Fruit fly (Drosophila melanogaster) whole organism, embryonic: ENCODE results near the gene SmydA-9.

Experiments
- ATbp ChIP-seq: fragments of 200-800 bp; sonication (Bioruptor generic); optimal IDR thresholded peaks from 2 replicates; lab custom pipeline; 2017; ENCODE audit warnings: missing biosample characterization, mild to moderate bottlenecking, missing genetic modification characterization, missing genetic modification reagents
- Atf6 ChIP-seq: fragments of 200-800 bp; sonication (Bioruptor generic); IDR thresholded peaks from 2 replicates; pipeline ENCODE4 v1.3.6; 2022; ENCODE audit warnings: missing biosample characterization, missing genetic modification characterization
- BEAF-32 ChIP-seq: fragments of 200-800 bp; sonication (Bioruptor generic); optimal IDR thresholded peaks from 3 replicates; lab custom pipeline; 2017; ENCODE audit warnings: missing biosample characterization, missing genetic modification characterization, mild to moderate bottlenecking, moderate library complexity, missing genetic modification reagents
- Bgb ChIP-seq: fragments of 200-800 bp; sonication (Bioruptor generic); IDR thresholded peaks from 2 replicates; pipeline ENCODE4 v1.3.6; 2022; ENCODE audit warnings: missing biosample characterization, missing genetic modification characterization; ENCODE audit not compliant: partially characterized antibody
- CG10147 ChIP-seq: fragments of 200-800 bp; sonication (Bioruptor generic); optimal IDR thresholded peaks from 2 replicates; lab custom pipeline; 2019; ENCODE audit warnings: missing biosample characterization, mild to moderate bottlenecking, missing genetic modification characterization, moderate library complexity
- CG10267 ChIP-seq: fragments of 200-800 bp; sonication (Bioruptor generic); optimal IDR thresholded peaks from 2 replicates; lab custom pipeline; 2018; ENCODE audit warnings: missing biosample characterization, mild to moderate bottlenecking, missing genetic modification characterization, moderate library complexity
- CG11560 ChIP-seq: fragments of 200-800 bp; sonication (Bioruptor generic); IDR thresholded peaks from 3 replicates; pipeline ENCODE4 v1.3.6; 2022; ENCODE audit warnings: missing biosample characterization, missing genetic modification characterization
- CG13287 ChIP-seq: fragments of 200-800 bp; sonication (Bioruptor generic); IDR thresholded peaks from 2 replicates; pipeline ENCODE4 v1.3.6; 2022; ENCODE audit warnings: missing biosample characterization, missing genetic modification characterization; ENCODE audit not compliant: partially characterized antibody
- CG13624 ChIP-seq: fragments of 200-800 bp; sonication (Bioruptor generic); optimal IDR thresholded peaks from 2 replicates; lab custom pipeline; 2016; ENCODE audit warnings: missing biosample characterization, missing genetic modification characterization
- CG13894 ChIP-seq: fragments of 200-800 bp; sonication (Bioruptor generic); optimal IDR thresholded peaks from 3 replicates; lab custom pipeline; 2018; ENCODE audit warnings: missing biosample characterization, mild to moderate bottlenecking, missing genetic modification characterization, moderate library complexity
- CG17802 ChIP-seq: fragments of 200-800 bp; sonication (Bioruptor generic); optimal IDR thresholded peaks from 2 replicates; lab custom pipeline; 2018; ENCODE audit warnings: missing biosample characterization, mild to moderate bottlenecking, missing genetic modification characterization, moderate library complexity
- CG2116 ChIP-seq: fragments of 200-800 bp; sonication (Bioruptor generic); optimal IDR thresholded peaks from 3 replicates; lab custom pipeline; 2018; ENCODE audit warnings: missing biosample characterization, mild to moderate bottlenecking, missing genetic modification characterization
- CG31441 ChIP-seq: fragments of 200-800 bp; sonication (Bioruptor generic); IDR thresholded peaks from 2 replicates; pipeline ENCODE4 v1.3.6; 2022; ENCODE audit warnings: missing biosample characterization, missing genetic modification characterization
- CG32772 ChIP-seq: fragments of 200-800 bp; sonication (Bioruptor generic); IDR thresholded peaks from 2 replicates; pipeline ENCODE4 v1.3.6; 2022; ENCODE audit warnings: missing biosample characterization, missing genetic modification characterization
- CG3407 ChIP-seq: fragments of 200-800 bp; sonication (Bioruptor generic); optimal IDR thresholded peaks from 2 replicates; lab custom pipeline; 2018; ENCODE audit warnings: missing biosample characterization, mild to moderate bottlenecking, missing genetic modification characterization
- CG34224 ChIP-seq: fragments of 200-800 bp; sonication (Bioruptor generic); IDR thresholded peaks from 3 replicates; pipeline ENCODE4 v1.3.6; 2022; ENCODE audit warnings: missing biosample characterization, missing genetic modification characterization; ENCODE audit not compliant: partially characterized antibody
- CG34422 ChIP-seq: fragments of 200-800 bp; sonication (Bioruptor generic); IDR thresholded peaks from 3 replicates; pipeline ENCODE4 v1.3.6; 2022; ENCODE audit warnings: missing biosample characterization, missing genetic modification characterization
- CG3995 ChIP-seq: fragments of 200-800 bp; sonication (Bioruptor generic); optimal IDR thresholded peaks from 3 replicates; lab custom pipeline; 2016; ENCODE audit warnings: missing biosample characterization, missing genetic modification characterization
- CG42726 ChIP-seq: fragments of 200-800 bp; sonication (Bioruptor generic); IDR thresholded peaks from 2 replicates; pipeline ENCODE4 v1.3.6; 2022; ENCODE audit warnings: missing biosample characterization, missing genetic modification characterization; ENCODE audit not compliant: partially characterized antibody
- CG4424 ChIP-seq: fragments of 200-800 bp; sonication (Bioruptor generic); optimal IDR thresholded peaks from 3 replicates; lab custom pipeline; 2016; ENCODE audit warnings: missing biosample characterization, missing genetic modification characterization
- CG7372 ChIP-seq: fragments of 200-800 bp; sonication (Bioruptor generic); IDR thresholded peaks from 2 replicates; pipeline ENCODE4 v1.3.6; 2022; ENCODE audit warnings: missing biosample characterization, missing genetic modification characterization
- CG9727 ChIP-seq: fragments of 200-800 bp; sonication (Bioruptor generic); optimal IDR thresholded peaks from 3 replicates; lab custom pipeline; 2017; ENCODE audit warnings: missing biosample characterization, mild to moderate bottlenecking, missing genetic modification characterization
- CG9797 ChIP-seq: fragments of 200-800 bp; sonication (Bioruptor generic); optimal IDR thresholded peaks from 3 replicates; lab custom pipeline; 2018; ENCODE audit warnings: missing biosample characterization, mild to moderate bottlenecking, missing genetic modification characterization
- CG9817 ChIP-seq: fragments of 200-800 bp; sonication (Bioruptor generic); optimal IDR thresholded peaks from 2 replicates; lab custom pipeline; 2018; ENCODE audit warnings: missing biosample characterization, mild to moderate bottlenecking, missing genetic modification characterization, moderate library complexity
- Dll ChIP-seq: fragments of 200-800 bp; sonication (Bioruptor generic); IDR thresholded peaks from 4 replicates; pipeline ENCODE4 v1.3.6; 2022; ENCODE audit warnings: missing biosample characterization, missing genetic modification characterization; ENCODE audit not compliant: partially characterized antibody
- Dp ChIP-seq: fragments of 200-800 bp; sonication (Bioruptor generic); optimal IDR thresholded peaks from 2 replicates; lab custom pipeline; 2018; ENCODE audit warnings: missing biosample characterization, mild to moderate bottlenecking, missing genetic modification characterization, moderate library complexity
- E2f2 ChIP-seq: fragments of 200-800 bp; sonication (Bioruptor generic); IDR thresholded peaks from 2 replicates; pipeline ENCODE4 v1.3.6; 2022; ENCODE audit warnings: missing biosample characterization, missing genetic modification characterization
- MBD-R2 ChIP-seq: fragments of 200-800 bp; sonication (Bioruptor generic); IDR thresholded peaks from 2 replicates; pipeline ENCODE4 v1.3.6; 2022; ENCODE audit warnings: missing biosample characterization, missing genetic modification characterization
- Meics ChIP-seq: fragments of 200-800 bp; sonication (Bioruptor generic); optimal IDR thresholded peaks from 2 replicates; lab custom pipeline; 2017; ENCODE audit warnings: missing biosample characterization, mild to moderate bottlenecking, missing genetic modification characterization
- NC2β ChIP-seq: fragments of 200-800 bp; sonication (Bioruptor generic); optimal IDR thresholded peaks from 2 replicates; lab custom pipeline; 2016; ENCODE audit warnings: missing biosample characterization, missing genetic modification characterization
- Scr ChIP-seq: fragments of 200-800 bp; sonication (Bioruptor generic); IDR thresholded peaks from 2 replicates; pipeline ENCODE4 v1.3.6; 2022; ENCODE audit warnings: missing biosample characterization, missing genetic modification characterization; ENCODE audit not compliant: partially characterized antibody
- Side ChIP-seq: fragments of 200-800 bp; sonication (Bioruptor generic); optimal IDR thresholded peaks from 2 replicates; lab custom pipeline; 2016; ENCODE audit warnings: missing biosample characterization, missing genetic modification characterization
- Xrp1 ChIP-seq: fragments of 200-800 bp; sonication (Bioruptor generic); IDR thresholded peaks from 2 replicates; pipeline ENCODE4 v1.3.6; 2022; ENCODE audit warnings: missing biosample characterization, missing genetic modification characterization
- ash1 ChIP-seq: fragments of 200-800 bp; sonication (Bioruptor generic); optimal IDR thresholded peaks from 2 replicates; lab custom pipeline; 2018; ENCODE audit warnings: missing biosample characterization, mild to moderate bottlenecking, missing genetic modification characterization
- bigmax ChIP-seq: fragments of 200-800 bp; sonication (Bioruptor generic); optimal IDR thresholded peaks from 2 replicates; lab custom pipeline; 2018; ENCODE audit warnings: missing biosample characterization, mild to moderate bottlenecking, missing genetic modification characterization
- crp ChIP-seq, 2 experiments: fragments of 200-800 bp; sonication (Bioruptor generic); optimal IDR thresholded peaks; 2 replicates in 1 of 2; 3 replicates in 1 of 2; lab custom pipeline; 2017; ENCODE audit warnings: missing biosample characterization in 2 of 2, missing genetic modification characterization in 2 of 2, mild to moderate bottlenecking in 1 of 2, moderate library complexity in 1 of 2
- gcm ChIP-seq: fragments of 200-800 bp; sonication (Bioruptor generic); optimal IDR thresholded peaks from 2 replicates; lab custom pipeline; 2019; ENCODE audit warnings: missing biosample characterization, mild to moderate bottlenecking, missing genetic modification characterization, moderate library complexity
- gfzf ChIP-seq: fragments of 200-800 bp; sonication (Bioruptor generic); optimal IDR thresholded peaks from 2 replicates; lab custom pipeline; 2016; ENCODE audit warnings: missing biosample characterization, mild to moderate bottlenecking, missing genetic modification characterization, moderate library complexity
- nerfin-2 ChIP-seq: fragments of 200-800 bp; sonication (Bioruptor generic); IDR thresholded peaks from 2 replicates; pipeline ENCODE4 v1.3.6; 2022; ENCODE audit warnings: missing biosample characterization, missing genetic modification characterization; ENCODE audit not compliant: partially characterized antibody
- sens ChIP-seq: fragments of 200-800 bp; sonication (Bioruptor generic); peaks from one replicate; lab custom pipeline; 2016; ENCODE audit warnings: missing biosample characterization, missing genetic modification characterization
- sqz ChIP-seq: fragments of 200-800 bp; sonication (Bioruptor generic); optimal IDR thresholded peaks from 3 replicates; lab custom pipeline; 2018; ENCODE audit warnings: missing biosample characterization, mild to moderate bottlenecking, missing genetic modification characterization
- ssp ChIP-seq: fragments of 200-800 bp; sonication (Bioruptor generic); IDR thresholded peaks from 2 replicates; pipeline ENCODE4 v1.3.6; 2022; ENCODE audit warnings: missing biosample characterization, missing genetic modification characterization
- stwl ChIP-seq: fragments of 200-800 bp; sonication (Bioruptor generic); optimal IDR thresholded peaks from 3 replicates; lab custom pipeline; 2018; ENCODE audit warnings: missing biosample characterization, mild to moderate bottlenecking, missing genetic modification characterization, moderate library complexity
- tin ChIP-seq: fragments of 200-800 bp; sonication (Bioruptor generic); optimal IDR thresholded peaks from 3 replicates; lab custom pipeline; 2016; ENCODE audit warnings: missing biosample characterization, missing genetic modification characterization
- trh ChIP-seq: fragments of 200-800 bp; sonication (Bioruptor generic); optimal IDR thresholded peaks from 2 replicates; lab custom pipeline; 2016; ENCODE audit warnings: missing biosample characterization, missing genetic modification characterization
- unc-4 ChIP-seq: fragments of 200-800 bp; sonication (Bioruptor generic); IDR thresholded peaks from 2 replicates; pipeline ENCODE4 v1.3.6; 2022; ENCODE audit warnings: missing biosample characterization, missing genetic modification characterization; ENCODE audit not compliant: partially characterized antibody
- vnd ChIP-seq: fragments of 200-800 bp; sonication (Bioruptor generic); IDR thresholded peaks from 3 replicates; pipeline ENCODE4 v1.3.6; 2022; ENCODE audit warnings: missing biosample characterization, missing genetic modification characterization; ENCODE audit not compliant: partially characterized antibody
- z ChIP-seq: fragments of 200-800 bp; sonication (Bioruptor generic); IDR thresholded peaks from 3 replicates; pipeline ENCODE4 v1.3.6; 2022; ENCODE audit warnings: missing biosample characterization, missing genetic modification characterization

Gene SmydA-9

DNA sequence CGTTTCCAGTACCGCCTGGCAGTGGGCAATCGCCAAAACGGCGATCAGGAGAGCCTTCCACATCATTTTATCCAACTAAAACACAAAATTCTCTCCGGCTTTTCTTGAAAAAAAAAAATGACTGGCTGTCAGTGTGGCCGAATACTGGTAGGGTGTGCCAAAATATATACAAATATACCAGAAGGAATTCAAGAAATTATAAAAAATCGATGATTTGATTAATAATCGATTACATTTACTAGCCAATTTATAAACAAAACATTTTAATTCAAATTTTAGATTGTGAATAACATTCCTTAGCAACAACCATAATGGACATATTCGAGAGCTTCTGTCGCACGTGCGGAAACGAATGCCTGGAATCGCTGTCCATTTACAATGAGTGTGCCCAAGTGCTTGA lies 52.3 kb downstream of the SmydA-9 start, which contains the start of the genes Ost48 and Dlip1 (continued):
- TF ChIP-seq CG10267 (tag; lab: Kevin White, UChicago), result no peak
- TF ChIP-seq CG9797 (GFP tag; lab: Kevin White, UChicago), result peak; percentile 67
- TF ChIP-seq stwl (tag; lab: Kevin White, UChicago), result peak; percentile 54
- peak; percentile 7; the same call in 1 of the 2 replicates for TF ChIP-seq MBD-R2
- no peak for TF ChIP-seq CG3407
- no peak for TF ChIP-seq CG7372 (GFP tag; lab: Robert Waterston, UW)
- TF ChIP-seq Atf6 (GFP tag; lab: Robert Waterston, UW), result no peak
- 0 out of 2 replicates have a peak, but pooled peaks have one; percentile 15 for TF ChIP-seq Bgb (GFP tag; lab: Robert Waterston, UW)
- TF ChIP-seq CG9727, result no peak
- peak; percentile 58; the same call in 2 of the 4 replicates for TF ChIP-seq Dll (GFP tag; lab: Robert Waterston, UW)
- TF ChIP-seq ATbp (GFP tag; lab: Kevin White, UChicago), result no peak
- TF ChIP-seq CG10147 (GFP tag; lab: Kevin White, UChicago), result no peak
- no peak for TF ChIP-seq z (GFP tag; lab: Robert Waterston, UW)
- no peak for TF ChIP-seq CG3995
- peak; percentile 51 for TF ChIP-seq Dp
- TF ChIP-seq Scr (GFP tag; lab: Robert Waterston, UW), result peak; percentile 49; the same call in 1 of the 2 replicates
- no peak for TF ChIP-seq CG17802 (tag; lab: Kevin White, UChicago)
- TF ChIP-seq tin (GFP tag; lab: Kevin White, UChicago), result no peak
- TF ChIP-seq unc-4, result peak; percentile 52; the same call in 1 of the 2 replicates
- TF ChIP-seq CG34422 (GFP tag; lab: Robert Waterston, UW), result peak; percentile 50; the same call in 1 of the 3 replicates
- no peak for TF ChIP-seq Meics (GFP tag; lab: Kevin White, UChicago)
- TF ChIP-seq sens, result no peak
- peak; percentile 65 for TF ChIP-seq E2f2 (GFP tag; lab: Robert Waterston, UW)
- TF ChIP-seq Xrp1 (GFP tag; lab: Robert Waterston, UW), result no peak
- TF ChIP-seq CG9817 (tag; lab: Kevin White, UChicago), result no peak
- TF ChIP-seq gfzf (GFP tag; lab: Kevin White, UChicago), result peak; percentile 64
- no peak for TF ChIP-seq Side (GFP tag; lab: Kevin White, UChicago)
- peak; percentile 71 for TF ChIP-seq bigmax (GFP tag; lab: Kevin White, UChicago)
- peak; percentile 77 for TF ChIP-seq sqz (GFP tag; lab: Kevin White, UChicago)
- peak; percentile 62; the same call in 2 of the 3 replicates for TF ChIP-seq CG11560 (tag; lab: Robert Waterston, UW)
- peak; percentile 61; the same call in 1 of the 2 replicates for TF ChIP-seq CG13287 (GFP tag; lab: Robert Waterston, UW)
- TF ChIP-seq trh, result no peak
- TF ChIP-seq ssp, result no peak
- TF ChIP-seq CG13894 (tag; lab: Kevin White, UChicago), result no peak
- no peak for TF ChIP-seq NC2β (GFP tag; lab: Kevin White, UChicago)
- TF ChIP-seq CG34224, result peak; percentile 28; the same call in 1 of the 3 replicates
- TF ChIP-seq CG42726, result no peak
- no peak for TF ChIP-seq ash1 (GFP tag; lab: Kevin White, UChicago)
- TF ChIP-seq CG13624 (GFP tag; lab: Kevin White, UChicago), result no peak
- TF ChIP-seq CG2116 (GFP tag; lab: Kevin White, UChicago), result peak; percentile 40
- no peak for TF ChIP-seq gcm (GFP tag; lab: Kevin White, UChicago)
- no peak for TF ChIP-seq CG4424 (GFP tag; lab: Kevin White, UChicago)
- TF ChIP-seq vnd (GFP tag; lab: Robert Waterston, UW), result 0 out of 3 replicates have a peak, but pooled peaks have one; percentile 30
- TF ChIP-seq nerfin-2 (GFP tag; lab: Robert Waterston, UW), result no peak
- TF ChIP-seq BEAF-32, result peak; percentile 61
- TF ChIP-seq crp (GFP tag; optimal IDR thresholded peaks at IDR 0.05; lab: Kevin White, UChicago), result peak in 1 of 2 experiments; percentile 18
- peak; percentile 45; the same call in 1 of the 2 replicates for TF ChIP-seq CG32772 (GFP tag; lab: Robert Waterston, UW)
- TF ChIP-seq CG31441 (GFP tag; lab: Robert Waterston, UW), result no peak
